Worm (Caenorhabditis elegans) whole organism, late embryonic: ENCODE measurements around the gene nex-4.

Source experiments
- C08G9.2 ChIP-seq: sonication (generic microtip); optimal IDR thresholded peaks from 2 replicates; lab custom pipeline; 2016; ENCODE audit warnings: mild to moderate bottlenecking, missing genetic modification characterization, moderate library complexity, missing compliant biosample characterization
- F13H6.1 ChIP-seq: sonication (generic microtip); optimal IDR thresholded peaks from 2 replicates; lab custom pipeline; 2016; ENCODE audit warnings: missing genetic modification characterization, missing compliant biosample characterization
- K09A11.1 ChIP-seq: sonication (generic microtip); optimal IDR thresholded peaks from 2 replicates; lab custom pipeline; 2017; ENCODE audit warnings: antibody characterized with exemption, mild to moderate bottlenecking, missing genetic modification characterization, missing compliant biosample characterization; ENCODE audit not compliant: insufficient read depth
- T23F11.4 ChIP-seq: fragments of 200-800 bp; sonication (Bioruptor generic); optimal IDR thresholded peaks from 2 replicates; lab custom pipeline; 2018; ENCODE audit warnings: mild to moderate bottlenecking, missing genetic modification characterization, missing compliant biosample characterization
- ahr-1 ChIP-seq: sonication (generic microtip); optimal IDR thresholded peaks from 2 replicates; lab custom pipeline; 2016; ENCODE audit warnings: missing genetic modification characterization, missing compliant biosample characterization
- ama-1 ChIP-seq: fragments of 150-350 bp; optimal IDR thresholded peaks from 2 replicates; lab custom pipeline; 2014
- ceh-14 ChIP-seq: sonication (generic microtip); optimal IDR thresholded peaks from 2 replicates; lab custom pipeline; 2016; ENCODE audit warnings: missing genotype, missing genetic modification characterization, missing compliant biosample characterization
- ceh-18 ChIP-seq: sonication (generic microtip); optimal IDR thresholded peaks from 2 replicates; lab custom pipeline; 2016; ENCODE audit warnings: missing genetic modification characterization, missing compliant biosample characterization
- ceh-19 ChIP-seq: fragments of 200-800 bp; sonication (Bioruptor generic); optimal IDR thresholded peaks from 2 replicates; lab custom pipeline; 2018; ENCODE audit warnings: mild to moderate bottlenecking, missing genetic modification characterization, missing compliant biosample characterization
- ceh-2 ChIP-seq: sonication (generic microtip); optimal IDR thresholded peaks from 2 replicates; lab custom pipeline; 2016; ENCODE audit warnings: missing genotype, missing genetic modification characterization, missing compliant biosample characterization
- ceh-22 ChIP-seq: sonication (generic microtip); optimal IDR thresholded peaks from 2 replicates; lab custom pipeline; 2017; ENCODE audit warnings: missing biosample characterization, missing genetic modification characterization
- ceh-31 ChIP-seq: sonication (generic microtip); optimal IDR thresholded peaks from 2 replicates; lab custom pipeline; 2016; ENCODE audit warnings: missing genetic modification characterization, missing compliant biosample characterization
- ceh-34 ChIP-seq: sonication (generic microtip); optimal IDR thresholded peaks from 2 replicates; lab custom pipeline; 2016; ENCODE audit warnings: mild to moderate bottlenecking, missing genetic modification characterization, missing compliant biosample characterization
- ceh-45 ChIP-seq: fragments of 200-800 bp; sonication (Bioruptor generic); IDR thresholded peaks from 2 replicates; pipeline ENCODE4 v1.3.6; 2022; ENCODE audit warnings: missing genetic modification reagents, missing genetic modification characterization, missing compliant biosample characterization
- ceh-48 ChIP-seq: sonication (generic microtip); optimal IDR thresholded peaks from 2 replicates; lab custom pipeline; 2016; ENCODE audit warnings: missing genetic modification characterization, inconsistent platforms, missing compliant biosample characterization
- ceh-6 ChIP-seq: fragments of 200-800 bp; sonication (Bioruptor generic); optimal IDR thresholded peaks from 2 replicates; lab custom pipeline; 2018; ENCODE audit warnings: mild to moderate bottlenecking, missing genetic modification characterization, missing compliant biosample characterization
- ceh-9 ChIP-seq: sonication (generic microtip); optimal IDR thresholded peaks from 2 replicates; lab custom pipeline; 2016; ENCODE audit warnings: mild to moderate bottlenecking, missing genetic modification characterization, inconsistent platforms, missing compliant biosample characterization
- dmd-4 ChIP-seq: sonication (generic microtip); optimal IDR thresholded peaks from 2 replicates; lab custom pipeline; 2016; ENCODE audit warnings: borderline replicate concordance, missing genetic modification characterization, missing compliant biosample characterization
- dve-1 ChIP-seq: sonication (generic microtip); optimal IDR thresholded peaks from 2 replicates; lab custom pipeline; 2017; ENCODE audit warnings: antibody characterized with exemption, mild to moderate bottlenecking, missing genetic modification characterization, missing compliant biosample characterization
- elt-2 ChIP-seq: sonication (generic microtip); optimal IDR thresholded peaks from 2 replicates; lab custom pipeline; 2016; ENCODE audit warnings: missing genetic modification reagents, missing genetic modification characterization, missing compliant biosample characterization
- elt-4 ChIP-seq: sonication (generic microtip); optimal IDR thresholded peaks from 2 replicates; lab custom pipeline; 2016; ENCODE audit warnings: missing genetic modification characterization, missing compliant biosample characterization
- fkh-10 ChIP-seq: fragments of 150-350 bp; optimal IDR thresholded peaks from 2 replicates; lab custom pipeline; 2014; ENCODE audit warnings: missing biosample characterization, missing genetic modification reagents, missing genetic modification characterization
- hlh-15 ChIP-seq: sonication (generic microtip); optimal IDR thresholded peaks from 2 replicates; lab custom pipeline; 2016; ENCODE audit warnings: missing genetic modification characterization, missing compliant biosample characterization
- hlh-30 ChIP-seq: sonication (generic microtip); optimal IDR thresholded peaks from 2 replicates; lab custom pipeline; 2017; ENCODE audit warnings: antibody characterized with exemption, missing genetic modification characterization, missing compliant biosample characterization; ENCODE audit not compliant: insufficient read depth
- hlh-6 ChIP-seq: sonication (generic microtip); optimal IDR thresholded peaks from 2 replicates; lab custom pipeline; 2016; ENCODE audit warnings: missing genotype, missing genetic modification characterization, missing compliant biosample characterization
- hlh-8 ChIP-seq: sonication (generic microtip); optimal IDR thresholded peaks from 2 replicates; lab custom pipeline; 2016; ENCODE audit warnings: missing genotype, missing genetic modification characterization, missing compliant biosample characterization
- lim-6 ChIP-seq: sonication (generic microtip); optimal IDR thresholded peaks from 2 replicates; lab custom pipeline; 2016; ENCODE audit warnings: missing genetic modification characterization, missing compliant biosample characterization
- lin-11 ChIP-seq: fragments of 200-800 bp; sonication (Bioruptor generic); optimal IDR thresholded peaks from 2 replicates; lab custom pipeline; 2018; ENCODE audit warnings: mild to moderate bottlenecking, missing genetic modification characterization, missing compliant biosample characterization
- madf-2 ChIP-seq: sonication (generic microtip); optimal IDR thresholded peaks from 2 replicates; lab custom pipeline; 2017; ENCODE audit warnings: missing genetic modification characterization, missing compliant biosample characterization
- mec-3 ChIP-seq: sonication (generic microtip); optimal IDR thresholded peaks from 2 replicates; lab custom pipeline; 2016; ENCODE audit warnings: borderline replicate concordance, missing genetic modification characterization, missing compliant biosample characterization
- nfya-1 ChIP-seq: sonication (generic microtip); optimal IDR thresholded peaks from 2 replicates; lab custom pipeline; 2017; ENCODE audit warnings: missing genetic modification characterization, mild to moderate bottlenecking, missing compliant biosample characterization, antibody characterized with exemption, moderate library complexity
- nhr-232 ChIP-seq: sonication (generic microtip); optimal IDR thresholded peaks from 2 replicates; lab custom pipeline; 2016; ENCODE audit warnings: missing genetic modification characterization, missing compliant biosample characterization
- npax-4 ChIP-seq: sonication (generic microtip); optimal IDR thresholded peaks from 2 replicates; lab custom pipeline; 2016; ENCODE audit warnings: missing genetic modification characterization, missing compliant biosample characterization
- pag-3 ChIP-seq: sonication (generic microtip); optimal IDR thresholded peaks from 2 replicates; lab custom pipeline; 2016; ENCODE audit warnings: missing compliant biosample characterization, missing genetic modification characterization, borderline replicate concordance
- pqm-1 ChIP-seq: sonication (generic microtip); optimal IDR thresholded peaks from 2 replicates; lab custom pipeline; 2016; ENCODE audit warnings: missing genetic modification characterization, missing compliant biosample characterization
- pros-1 ChIP-seq: fragments of 150-350 bp; optimal IDR thresholded peaks from 2 replicates; lab custom pipeline; 2014; ENCODE audit warnings: missing biosample characterization, missing genetic modification reagents, missing genetic modification characterization
- ref-2 ChIP-seq: sonication (generic microtip); optimal IDR thresholded peaks from 2 replicates; lab custom pipeline; 2016; ENCODE audit warnings: missing genetic modification characterization, missing compliant biosample characterization
- sdc-2 ChIP-seq: sonication (generic microtip); optimal IDR thresholded peaks from 2 replicates; lab custom pipeline; 2016; ENCODE audit warnings: missing genotype, missing genetic modification characterization, missing compliant biosample characterization
- sox-2 ChIP-seq: fragments of 200-800 bp; sonication (Bioruptor generic); IDR thresholded peaks from 2 replicates; pipeline ENCODE4 v1.3.6; 2022; ENCODE audit warnings: missing genetic modification reagents, missing genetic modification characterization, missing compliant biosample characterization
- tbx-2 ChIP-seq: sonication (generic microtip); optimal IDR thresholded peaks from 2 replicates; lab custom pipeline; 2016; ENCODE audit warnings: missing genetic modification characterization, missing compliant biosample characterization
- tbx-7 ChIP-seq: sonication (generic microtip); optimal IDR thresholded peaks from 2 replicates; lab custom pipeline; 2016; ENCODE audit warnings: missing genotype, missing genetic modification characterization, missing compliant biosample characterization
- ttx-3 ChIP-seq: sonication (generic microtip); optimal IDR thresholded peaks from 2 replicates; lab custom pipeline; 2016; ENCODE audit warnings: missing genetic modification reagents, missing genetic modification characterization, missing compliant biosample characterization
- unc-3 ChIP-seq, 2 experiments: fragments of 200-800 bp in 1 of 2; sonication (Bioruptor generic) in 1 of 2; sonication (generic microtip) in 1 of 2; conservative IDR thresholded peaks in 1 of 2; optimal IDR thresholded peaks in 1 of 2; 2 replicates each; pipeline versions ENCODE4 v1.3.6 to Lab custom; 2016 to 2022; ENCODE audit warnings: missing compliant biosample characterization in 2 of 2, missing genetic modification characterization in 2 of 2, missing genetic modification reagents in 1 of 2
- zip-5 ChIP-seq: sonication (generic microtip); optimal IDR thresholded peaks from 2 replicates; lab custom pipeline; 2016; ENCODE audit warnings: missing genetic modification characterization, missing compliant biosample characterization
- ztf-16 ChIP-seq: sonication (generic microtip); optimal IDR thresholded peaks from 2 replicates; lab custom pipeline; 2017; ENCODE audit warnings: missing genetic modification characterization, missing compliant biosample characterization

The nex-4 gene

DNA sequence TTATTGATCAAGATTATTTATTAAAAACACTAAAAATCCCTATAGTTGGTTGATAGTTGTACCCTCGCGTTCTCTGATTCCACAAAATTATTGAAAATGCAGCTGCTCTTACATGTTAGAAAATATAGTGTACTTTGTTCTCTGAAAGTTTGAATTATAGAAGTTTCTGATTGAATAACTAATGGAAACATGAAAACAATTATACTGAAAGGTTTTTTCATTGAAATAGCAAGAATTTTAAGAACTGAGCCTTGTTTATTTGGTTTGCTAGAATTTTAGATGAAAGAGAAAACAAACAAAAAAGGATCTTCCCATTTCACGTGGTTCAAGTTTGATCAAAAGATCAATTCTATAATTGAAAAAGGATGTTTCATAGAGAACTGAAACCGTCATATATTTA is 16.3 kb downstream of the nex-4 start:
- TF ChIP-seq fkh-10 (GFP tag; lab: Kevin White, UChicago) (no peak), pag-3 (no peak), dmd-4 (no peak), elt-2 (tag; lab: Kevin White, UChicago) (no peak), hlh-6 (tag; lab: Kevin White, UChicago) (no peak), sdc-2 (tag; lab: Kevin White, UChicago) (no peak), ceh-18 (tag; lab: Kevin White, UChicago) (no peak), ceh-22 (tag; lab: Kevin White, UChicago) (no peak), ceh-6 (GFP tag; lab: Kevin White, UChicago) (no peak), ceh-2 (tag; lab: Kevin White, UChicago) (no peak), T23F11.4 (GFP tag; lab: Kevin White, UChicago) (no peak), ceh-14 (tag; lab: Kevin White, UChicago) (no peak), sox-2 (GFP tag; lab: Robert Waterston, UW) (no peak), dve-1 (no peak), hlh-8 (no peak)

DNA sequence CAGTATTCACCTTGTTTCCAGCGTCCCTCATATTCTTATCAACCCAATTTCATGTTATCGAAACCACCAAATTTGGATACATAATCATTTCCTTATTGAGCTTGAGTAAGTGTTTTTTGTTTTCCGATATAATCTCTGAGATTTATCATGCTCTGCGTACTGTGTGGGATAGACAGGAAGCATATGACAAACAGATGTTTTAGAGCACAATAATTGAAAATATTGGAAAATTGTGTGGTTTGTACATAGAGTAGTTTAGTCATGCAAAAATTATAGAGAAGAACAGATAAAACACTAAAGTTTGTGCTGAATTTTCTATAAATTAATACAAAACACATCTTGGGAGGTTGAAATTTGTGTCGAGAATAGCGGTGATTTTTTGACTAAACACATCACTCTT is 17.5 kb downstream of the nex-4 start:
- TF ChIP-seq unc-3 (GFP tag; conservative IDR thresholded peaks at IDR 0.05; lab: Robert Waterston, UW) (no peak), unc-3 (tag; optimal IDR thresholded peaks at IDR 0.05; lab: Kevin White, UChicago) (no peak), nhr-232 (tag; lab: Kevin White, UChicago) (no peak), C08G9.2 (tag; lab: Kevin White, UChicago) (no peak), hlh-6 (tag; lab: Kevin White, UChicago) (no peak), nfya-1 (tag; lab: Kevin White, UChicago) (no peak), mec-3 (tag; lab: Kevin White, UChicago) (no peak), tbx-7 (no peak), hlh-15 (tag; lab: Kevin White, UChicago) (no peak), ceh-9 (tag; lab: Kevin White, UChicago) (no peak), lim-6 (tag; lab: Kevin White, UChicago) (no peak), ztf-16 (no peak), sdc-2 (tag; lab: Kevin White, UChicago) (no peak), ceh-34 (tag; lab: Kevin White, UChicago) (no peak), F13H6.1 (tag; lab: Kevin White, UChicago) (no peak), ahr-1 (tag; lab: Kevin White, UChicago) (no peak), hlh-30 (tag; lab: Kevin White, UChicago) (no peak)

DNA sequence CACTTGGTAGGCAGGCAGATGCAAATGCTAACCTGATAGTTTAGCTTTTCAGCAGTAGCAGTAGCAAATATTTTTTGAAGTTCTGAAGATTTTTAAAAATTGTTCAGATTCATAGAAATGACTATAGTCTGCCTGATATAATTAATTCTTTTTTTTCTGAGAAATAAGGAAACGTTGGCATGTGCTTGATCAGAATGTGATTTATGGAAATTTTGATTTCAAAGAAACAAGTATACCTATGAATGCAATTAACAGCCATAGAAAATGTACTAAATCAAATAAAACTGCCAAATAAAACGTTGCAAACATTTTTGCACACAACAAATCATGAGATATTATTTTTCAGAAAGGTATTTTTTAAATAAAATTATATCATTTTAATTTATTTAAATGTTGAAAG is 19.4 kb downstream of the nex-4 start:
- TF ChIP-seq madf-2 (tag; lab: Kevin White, UChicago) (no peak), ceh-48 (tag; lab: Kevin White, UChicago) (no peak), ceh-14 (tag; lab: Kevin White, UChicago) (no peak), C08G9.2 (tag; lab: Kevin White, UChicago) (no peak), ceh-45 (GFP tag; lab: Robert Waterston, UW) (no peak), ttx-3 (no peak)

DNA sequence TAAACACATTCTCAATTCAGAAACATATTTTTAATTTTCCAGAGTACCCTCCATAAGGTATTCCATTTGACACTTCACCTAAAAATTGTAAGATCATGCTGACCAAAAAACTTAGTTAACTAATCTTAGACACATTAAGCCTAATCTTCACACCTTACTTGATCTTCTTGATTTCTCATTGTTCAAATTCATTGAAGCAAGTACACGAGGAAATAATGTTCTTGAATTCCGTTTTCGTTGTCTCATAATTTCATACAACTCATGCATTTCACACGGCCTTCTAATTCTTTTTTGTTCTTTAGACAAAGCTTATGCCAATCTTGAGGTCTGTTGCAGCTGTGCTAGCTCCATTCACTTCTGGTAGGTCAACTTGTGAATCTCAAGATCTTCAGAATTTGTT is 20.8 kb downstream of the nex-4 start, which contains the start of gene srd-33:
Gene srd-33 (plus strand): TSS at position 301 of the 400 bp plus-strand sequence.
- TF ChIP-seq elt-4 (tag; lab: Kevin White, UChicago) (no peak), ceh-9 (tag; lab: Kevin White, UChicago) (no peak), ama-1 (no peak), tbx-2 (tag; lab: Kevin White, UChicago) (no peak), lim-6 (tag; lab: Kevin White, UChicago) (no peak), lin-11 (no peak), pqm-1 (no peak), ref-2 (tag; lab: Kevin White, UChicago) (no peak), ceh-19 (GFP tag; lab: Kevin White, UChicago) (no peak), tbx-7 (no peak), fkh-10 (GFP tag; lab: Kevin White, UChicago) (no peak), K09A11.1 (tag; lab: Kevin White, UChicago) (no peak), dmd-4 (no peak), npax-4 (tag; lab: Kevin White, UChicago) (no peak), ceh-45 (GFP tag; lab: Robert Waterston, UW) (no peak), pros-1 (tag; lab: Kevin White, UChicago) (no peak), C08G9.2 (tag; lab: Kevin White, UChicago) (no peak), ceh-31 (tag; lab: Kevin White, UChicago) (no peak), zip-5 (tag; lab: Kevin White, UChicago) (no peak)
- TF ChIP-seq, all 69 proteins: peak for 0
